Fruit fly (Drosophila melanogaster): Measurements from ENCODE around the gene CG42394.
A peak's percentile ranks its signal among the peaks of the same experiment; 100 is the strongest.

DNA sequence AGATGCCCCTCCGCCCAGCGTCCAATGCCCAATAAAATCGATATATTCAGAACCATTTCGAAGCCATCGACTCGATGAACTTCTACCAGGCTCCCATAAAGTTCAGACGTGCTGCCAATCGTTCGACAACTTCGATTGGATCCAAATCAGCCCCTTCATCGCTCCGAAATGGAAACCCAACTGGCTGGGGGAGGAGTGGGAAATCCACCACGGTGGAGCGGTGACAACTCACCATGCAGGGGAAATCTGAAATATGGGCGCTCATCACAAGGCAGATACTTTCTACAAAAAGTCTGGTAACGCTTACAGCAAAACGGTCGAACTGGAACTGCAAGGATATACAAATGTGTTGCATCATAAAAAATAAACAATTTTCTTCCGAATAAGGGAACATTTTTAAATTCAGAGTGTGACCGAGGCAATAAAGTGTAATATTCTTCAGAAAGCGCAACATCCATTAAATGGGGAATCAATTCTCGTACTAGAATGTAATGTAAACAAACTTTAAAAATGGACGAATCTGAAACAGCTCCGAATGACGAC lies 2.7 kb downstream of the CG42394 start, which contains the start of gene CG4565:
- TF ChIP-seq Snoo (tag; optimal IDR thresholded peaks at IDR 0.05) (no peak), CG14655 (GFP tag; optimal IDR thresholded peaks at IDR 0.05) (no peak), gl (tag; optimal IDR thresholded peaks at IDR 0.05) (no peak), CG32121 (GFP tag; IDR thresholded peaks at IDR 0.05) (no peak), EcR (GFP tag; optimal IDR thresholded peaks at IDR 0.05) (peak; percentile 13), CG4496 (GFP tag; IDR thresholded peaks at IDR 0.05) (no peak), CG8159 (tag; optimal IDR thresholded peaks at IDR 0.05) (no peak), CG34367 (tag; optimal IDR thresholded peaks at IDR 0.05) (no peak), CG9948 (tag; optimal IDR thresholded peaks at IDR 0.05) (no peak), D1 (tag; optimal IDR thresholded peaks at IDR 0.05) (no peak), CG12605 (GFP tag; IDR thresholded peaks at IDR 0.05) (no peak), Pif1A (GFP tag; optimal IDR thresholded peaks at IDR 0.05) (no peak)

Data from whole organism, pupa.